Worm (Caenorhabditis elegans) whole organism, midembryonic: ENCODE results near the gene R02D5.6.

Source experiments
- flt-1 ChIP-seq: fragments of 200-800 bp; sonication (Bioruptor generic); IDR thresholded peaks from 2 replicates; pipeline ENCODE4 v1.3.6; 2022; ENCODE audit warnings: missing genetic modification characterization, missing compliant biosample characterization
- klf-2 ChIP-seq: fragments of 200-800 bp; sonication (Bioruptor generic); conservative IDR thresholded peaks from 2 replicates; pipeline ENCODE4 v1.3.6; 2022; ENCODE audit warnings: missing genetic modification reagents, missing genetic modification characterization, missing compliant biosample characterization
- med-1 ChIP-seq: sonication (generic microtip); optimal IDR thresholded peaks from 2 replicates; lab custom pipeline; 2017; ENCODE audit warnings: missing genetic modification characterization, mild to moderate bottlenecking, missing compliant biosample characterization, antibody characterized with exemption, missing genetic modification reagents; ENCODE audit not compliant: insufficient read depth
- tab-1 ChIP-seq: fragments of 200-800 bp; sonication (Bioruptor generic); IDR thresholded peaks from 2 replicates; pipeline ENCODE4 v1.3.6; 2022; ENCODE audit warnings: missing genetic modification characterization, missing compliant biosample characterization
- ztf-23 ChIP-seq: fragments of 200-800 bp; sonication (Bioruptor generic); IDR thresholded peaks from 2 replicates; pipeline ENCODE4 v1.3.6; 2022; ENCODE audit warnings: missing genetic modification reagents, missing genetic modification characterization, missing compliant biosample characterization
- ztf-29 ChIP-seq: fragments of 200-800 bp; sonication (Bioruptor generic); IDR thresholded peaks from 2 replicates; pipeline ENCODE4 v1.3.6; 2022; ENCODE audit warnings: missing genetic modification reagents, missing genetic modification characterization, missing compliant biosample characterization

ce11 chrV:14508556-14508955, 9.4 kb downstream of the R02D5.6 start:
- TF ChIP-seq tab-1 (GFP tag; lab: Robert Waterston, UW) (no peak), ztf-23 (GFP tag; lab: Robert Waterston, UW) (no peak), flt-1 (GFP tag; lab: Robert Waterston, UW) (no peak), ztf-29 (GFP tag; lab: Robert Waterston, UW) (no peak), med-1 (GFP tag; lab: Kevin White, UChicago) (no peak), klf-2 (no peak)
